Worm (Caenorhabditis elegans): ENCODE data around the gene srg-40.

Gene srg-40

DNA sequence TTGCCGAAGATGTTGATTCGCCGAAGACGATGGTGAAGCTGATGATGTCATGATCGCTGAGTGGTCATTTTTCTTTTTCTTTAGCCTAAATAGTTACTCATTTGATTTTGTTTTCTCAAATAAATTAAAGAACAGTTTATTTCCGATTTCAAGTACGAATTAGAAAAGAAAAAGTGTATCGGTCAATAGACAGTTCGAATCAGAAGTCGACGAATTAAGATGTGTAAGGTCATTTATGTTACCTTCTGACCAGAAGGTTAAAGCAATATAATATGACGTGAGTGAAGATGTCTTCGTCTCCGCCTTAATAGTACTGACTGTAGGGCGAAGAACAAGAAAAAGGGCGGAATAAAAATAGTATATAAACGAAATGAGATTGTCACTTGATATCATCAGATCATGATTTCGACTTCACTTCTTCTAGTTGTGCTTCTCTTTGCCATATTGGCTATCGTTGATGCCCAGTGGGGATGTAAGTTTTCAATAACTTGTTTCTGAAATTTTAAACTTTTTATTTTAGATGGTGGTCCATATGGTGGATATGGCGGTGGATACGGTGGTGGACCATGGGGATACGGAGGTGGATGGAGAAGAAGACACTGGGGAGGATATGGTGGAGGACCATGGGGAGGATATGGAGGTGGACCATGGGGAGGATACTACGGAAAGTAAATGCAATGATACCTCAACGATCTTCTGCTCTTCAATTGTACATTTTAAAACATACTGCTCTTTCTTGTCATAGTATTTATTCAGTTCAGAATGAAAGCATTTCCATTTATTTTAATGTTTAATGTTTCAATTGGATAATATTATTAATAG is 17.2 kb downstream of the srg-40 start, which contains the start of the genes T19C4.24 and nlp-33:
Gene T19C4.24, minus strand, starts transcription at position 51 of the 822 bp plus-strand sequence.
Gene nlp-33, plus strand, starts transcription at position 389 of the 822 bp plus-strand sequence.
- TF ChIP-seq dao-5 (tag; optimal IDR thresholded peaks at IDR 0.05) (no peak), him-1 (tag; optimal IDR thresholded peaks at IDR 0.05) (no peak), W03F9.2 (tag; optimal IDR thresholded peaks at IDR 0.05) (no peak)

- TF ChIP-seq W03F9.2 (tag; optimal IDR thresholded peaks at IDR 0.05) (no peak), him-1 (tag; optimal IDR thresholded peaks at IDR 0.05) (no peak), dao-5 (tag; optimal IDR thresholded peaks at IDR 0.05) (no peak)
Measured at ce11 chrV:11144694-11145093, 19.7 kb downstream of the srg-40 start, which contains the start of gene C06H2.7. Gene C06H2.7 (minus strand): TSS chrV:11144794.

- TF ChIP-seq W03F9.2 (tag; optimal IDR thresholded peaks at IDR 0.05), result no peak
- TF ChIP-seq him-1 (tag; optimal IDR thresholded peaks at IDR 0.05), result no peak
- TF ChIP-seq dao-5 (tag; optimal IDR thresholded peaks at IDR 0.05), result no peak
Measured at ce11 chrV:11141179-11141578, 23.2 kb downstream of the srg-40 start, which contains the start of gene folt-1. Gene folt-1 (plus strand): TSS chrV:11141479.

- no peak for TF ChIP-seq him-1 (tag; optimal IDR thresholded peaks at IDR 0.05)
- TF ChIP-seq dao-5 (tag; optimal IDR thresholded peaks at IDR 0.05), result no peak
- TF ChIP-seq W03F9.2 (tag; optimal IDR thresholded peaks at IDR 0.05), result no peak
Measured at ce11 chrV:11140326-11140725, 24.0 kb downstream of the srg-40 start.

DNA sequence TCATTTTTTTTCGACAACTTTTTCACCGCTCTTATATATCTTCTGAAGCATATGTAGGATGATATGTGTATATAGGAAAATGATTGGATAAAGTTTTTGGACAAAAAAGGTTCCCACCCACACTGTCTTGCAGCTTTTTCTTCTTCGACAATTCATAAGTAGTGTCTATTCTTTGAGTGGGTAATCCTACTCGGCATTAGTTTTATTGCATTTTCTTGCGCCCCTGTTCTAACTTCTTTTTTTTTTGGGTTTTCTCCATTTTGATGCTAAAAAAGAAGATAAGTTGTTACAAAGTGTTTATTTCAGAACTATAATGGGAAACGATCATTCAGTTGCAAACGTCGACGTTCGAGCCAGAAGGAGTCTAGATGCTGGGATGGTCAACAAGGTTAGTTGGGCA is 30.1 kb downstream of the srg-40 start, which contains the start of gene glb-3:
Gene glb-3, plus strand, starts transcription at position 301 of the 400 bp plus-strand sequence.
- TF ChIP-seq W03F9.2 (tag; optimal IDR thresholded peaks at IDR 0.05) (no peak), him-1 (tag; optimal IDR thresholded peaks at IDR 0.05) (no peak), dao-5 (tag; optimal IDR thresholded peaks at IDR 0.05) (no peak)

- TF ChIP-seq W03F9.2 (tag; optimal IDR thresholded peaks at IDR 0.05), result no peak
- TF ChIP-seq dao-5 (tag; optimal IDR thresholded peaks at IDR 0.05), result no peak
- TF ChIP-seq him-1 (tag; optimal IDR thresholded peaks at IDR 0.05), result no peak
Measured at ce11 chrV:11133516-11133915, 30.9 kb downstream of the srg-40 start.

DNA sequence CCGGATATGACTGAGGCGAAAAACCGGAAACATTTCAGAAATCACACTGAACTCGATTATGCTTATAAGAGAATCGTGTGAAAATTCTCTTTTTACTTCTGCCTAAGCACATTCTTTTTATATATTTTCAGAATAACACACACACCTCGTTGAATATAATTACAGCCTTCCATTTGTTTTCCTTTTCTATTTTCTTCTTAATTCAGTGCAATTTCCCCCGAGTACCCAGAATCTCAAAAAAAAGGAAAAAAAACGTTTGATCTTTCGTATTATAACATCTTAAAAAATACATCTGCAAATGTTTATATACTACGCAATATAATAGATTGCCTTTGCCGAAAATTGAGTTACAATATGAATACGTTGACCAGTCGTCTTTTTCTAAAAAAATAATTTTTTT is 32.6 kb downstream of the srg-40 start:
- no peak for TF ChIP-seq him-1 (tag; optimal IDR thresholded peaks at IDR 0.05)
- no peak for TF ChIP-seq dao-5 (tag; optimal IDR thresholded peaks at IDR 0.05)
- no peak for TF ChIP-seq W03F9.2 (tag; optimal IDR thresholded peaks at IDR 0.05)

DNA sequence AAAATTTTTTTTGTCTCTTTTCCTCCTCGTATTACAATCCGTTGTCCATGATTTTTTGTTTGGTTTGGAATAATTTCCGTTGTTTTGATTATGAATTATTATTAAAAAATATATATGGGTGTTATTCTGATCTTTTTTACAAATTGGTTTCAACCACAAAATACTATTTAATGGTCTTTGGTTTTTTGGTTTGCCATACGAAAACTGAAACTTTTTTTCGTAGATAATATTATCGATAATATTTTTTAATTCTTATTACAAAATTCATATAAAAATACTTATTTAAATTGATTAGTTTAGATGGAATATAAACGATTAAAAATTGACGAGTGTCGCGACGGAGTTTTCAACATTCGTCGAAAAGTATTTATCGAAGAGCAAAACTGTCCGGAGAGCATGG is 37.2 kb downstream of the srg-40 start, which contains the start of gene jmjd-5:
Gene jmjd-5, plus strand, starts transcription at position 301 of the 400 bp plus-strand sequence.
- TF ChIP-seq W03F9.2 (tag; optimal IDR thresholded peaks at IDR 0.05) (no peak), him-1 (tag; optimal IDR thresholded peaks at IDR 0.05) (no peak), dao-5 (tag; optimal IDR thresholded peaks at IDR 0.05) (no peak)

ce11 chrV:11124922-11125321 is 39.5 kb downstream of the srg-40 start, which contains the start of gene C06H2.2:
Gene C06H2.2 (plus strand): TSS chrV:11125222.
- TF ChIP-seq him-1 (tag; optimal IDR thresholded peaks at IDR 0.05), result no peak
- TF ChIP-seq W03F9.2 (tag; optimal IDR thresholded peaks at IDR 0.05), result no peak
- no peak for TF ChIP-seq dao-5 (tag; optimal IDR thresholded peaks at IDR 0.05)

DNA sequence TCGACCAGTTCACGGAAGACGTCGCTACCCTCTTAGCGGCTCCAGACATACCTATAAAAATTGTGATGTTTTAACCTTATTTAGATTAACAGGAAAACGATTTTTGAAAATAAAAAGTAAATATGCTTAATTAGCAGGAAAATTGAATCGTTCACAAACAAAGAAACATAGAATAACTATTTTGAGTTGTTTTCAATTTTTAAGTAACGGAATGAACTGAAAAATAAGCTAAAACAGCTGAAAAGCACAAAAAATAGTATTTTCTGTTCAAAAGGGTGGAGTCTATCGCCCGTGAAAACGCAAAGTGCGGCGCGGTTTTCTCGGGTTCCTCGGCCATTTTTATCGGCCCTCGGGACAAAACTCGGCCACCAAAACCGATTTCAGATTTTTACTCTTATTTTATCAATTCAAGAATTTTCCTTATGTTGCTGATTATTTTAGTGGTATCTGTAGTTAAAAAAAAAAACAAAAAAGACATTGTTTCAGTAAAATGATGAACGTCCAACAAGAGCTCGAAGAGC is 40.5 kb downstream of the srg-40 start, which contains the start of the genes atp-5 and lmtr-3:
Gene atp-5, minus strand, starts transcription at position 51 of the 521 bp plus-strand sequence.
Gene lmtr-3, plus strand, starts transcription at position 370 of the 521 bp plus-strand sequence.
- TF ChIP-seq W03F9.2 (tag; optimal IDR thresholded peaks at IDR 0.05) (peak; percentile 84), him-1 (tag; optimal IDR thresholded peaks at IDR 0.05) (peak; percentile 34), dao-5 (tag; optimal IDR thresholded peaks at IDR 0.05) (no peak)

DNA sequence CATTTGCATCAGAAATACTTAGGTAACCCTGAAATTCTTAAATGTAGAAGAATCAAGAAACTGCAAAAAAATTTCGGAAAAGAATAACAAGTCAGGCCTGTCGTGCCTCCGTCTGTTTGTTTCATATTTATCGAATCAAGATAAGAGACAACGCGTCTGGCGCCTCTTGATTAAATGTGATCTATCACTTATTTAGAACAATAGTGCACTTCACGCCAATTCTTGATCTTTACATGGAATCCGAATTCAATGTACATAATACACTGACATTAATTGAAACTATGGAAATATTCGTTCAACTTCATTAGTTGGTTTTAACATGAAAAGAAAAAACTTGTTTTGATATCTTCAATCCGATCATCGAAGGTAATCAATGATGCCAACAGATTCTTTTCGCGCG is 41.9 kb downstream of the srg-40 start, which contains the start of gene mboa-2:
Gene mboa-2, minus strand, starts transcription at position 28 of the 400 bp plus-strand sequence.
- TF ChIP-seq him-1 (tag; optimal IDR thresholded peaks at IDR 0.05) (no peak), W03F9.2 (tag; optimal IDR thresholded peaks at IDR 0.05) (peak; percentile 12), dao-5 (tag; optimal IDR thresholded peaks at IDR 0.05) (no peak)

DNA sequence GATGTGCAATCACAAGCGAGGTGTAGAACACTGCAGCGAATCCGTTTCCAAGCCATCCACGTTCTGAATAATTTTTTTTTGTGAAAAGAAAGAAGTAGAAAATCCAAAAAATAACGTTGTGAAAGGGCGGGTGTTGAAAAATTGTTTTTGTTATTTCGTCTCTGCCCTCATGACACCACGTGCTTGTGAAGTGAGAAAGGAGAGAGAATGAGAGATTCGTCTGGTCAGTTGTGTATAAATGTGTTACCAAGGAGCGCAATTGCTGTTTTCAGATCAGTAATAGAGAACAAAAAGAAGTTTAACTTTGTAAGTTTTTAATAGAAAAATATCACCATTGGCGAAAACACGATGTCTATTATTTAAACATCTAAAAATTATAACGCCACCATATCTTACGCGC is 43.1 kb downstream of the srg-40 start:
- TF ChIP-seq dao-5 (tag; optimal IDR thresholded peaks at IDR 0.05) (no peak), W03F9.2 (tag; optimal IDR thresholded peaks at IDR 0.05) (no peak), him-1 (tag; optimal IDR thresholded peaks at IDR 0.05) (no peak)

ce11 chrV:11119294-11119755 is 45.0 kb downstream of the srg-40 start, which contains the start of gene scb-1:
Gene scb-1 (minus strand): TSS chrV:11119705.
- TF ChIP-seq him-1 (tag; optimal IDR thresholded peaks at IDR 0.05) (no peak), W03F9.2 (tag; optimal IDR thresholded peaks at IDR 0.05) (no peak), dao-5 (tag; optimal IDR thresholded peaks at IDR 0.05) (no peak)
